Fruit fly (Drosophila melanogaster) whole organism, pupa: ENCODE results near the gene CG3857.

ENCODE experiments used
- CG10348 ChIP-seq: fragments of 200-800 bp; sonication (Bioruptor generic); IDR thresholded peaks from 2 replicates; pipeline ENCODE4 v1.3.6; 2022; ENCODE audit warnings: missing biosample characterization, missing genetic modification characterization
- CG12605 ChIP-seq: fragments of 200-800 bp; sonication (Bioruptor generic); IDR thresholded peaks from 2 replicates; pipeline ENCODE4 v1.3.6; 2022; ENCODE audit warnings: missing biosample characterization, missing genetic modification characterization
- CG13204 ChIP-seq: fragments of 200-800 bp; sonication (Bioruptor generic); optimal IDR thresholded peaks from 2 replicates; lab custom pipeline; 2018; ENCODE audit warnings: missing biosample characterization, mild to moderate bottlenecking, missing genetic modification characterization, moderate library complexity
- CG14655 ChIP-seq: fragments of 200-800 bp; sonication (Bioruptor generic); optimal IDR thresholded peaks from 3 replicates; lab custom pipeline; 2017; ENCODE audit warnings: mild to moderate bottlenecking, missing biosample characterization, missing genetic modification reagents, missing genetic modification characterization
- CG15710 ChIP-seq: fragments of 200-800 bp; sonication (Bioruptor generic); optimal IDR thresholded peaks from 2 replicates; lab custom pipeline; 2018; ENCODE audit warnings: missing biosample characterization, mild to moderate bottlenecking, missing genetic modification characterization, moderate library complexity
- CG17806 ChIP-seq: fragments of 200-800 bp; sonication (Bioruptor generic); optimal IDR thresholded peaks from 2 replicates; lab custom pipeline; 2018; ENCODE audit warnings: missing biosample characterization, mild to moderate bottlenecking, missing genetic modification characterization, moderate library complexity
- CG32121 ChIP-seq: fragments of 200-800 bp; sonication (Bioruptor generic); IDR thresholded peaks from 2 replicates; pipeline ENCODE4 v1.3.6; 2022; ENCODE audit warnings: missing biosample characterization, missing genetic modification characterization
- CG34367 ChIP-seq: fragments of 200-800 bp; sonication (Bioruptor generic); optimal IDR thresholded peaks from 2 replicates; lab custom pipeline; 2018; ENCODE audit warnings: missing biosample characterization, mild to moderate bottlenecking, missing genetic modification characterization
- CG4496 ChIP-seq: fragments of 200-800 bp; sonication (Bioruptor generic); IDR thresholded peaks from 3 replicates; pipeline ENCODE4 v1.3.6; 2022; ENCODE audit warnings: missing biosample characterization, missing genetic modification characterization
- CG8159 ChIP-seq: fragments of 200-800 bp; sonication (Bioruptor generic); optimal IDR thresholded peaks from 3 replicates; lab custom pipeline; 2018; ENCODE audit warnings: missing biosample characterization, mild to moderate bottlenecking, missing genetic modification characterization, moderate library complexity
- CG8301 ChIP-seq: fragments of 200-800 bp; sonication (Bioruptor generic); optimal IDR thresholded peaks from 2 replicates; lab custom pipeline; 2018; ENCODE audit warnings: missing biosample characterization, mild to moderate bottlenecking, missing genetic modification characterization
- CG9948 ChIP-seq: fragments of 200-800 bp; sonication (Bioruptor generic); optimal IDR thresholded peaks from 2 replicates; lab custom pipeline; 2018; ENCODE audit warnings: missing biosample characterization, mild to moderate bottlenecking, missing genetic modification characterization, moderate library complexity
- D1 ChIP-seq: fragments of 200-800 bp; sonication (Bioruptor generic); optimal IDR thresholded peaks from 2 replicates; lab custom pipeline; 2018; ENCODE audit warnings: missing biosample characterization, mild to moderate bottlenecking, missing genetic modification characterization, moderate library complexity
- EcR ChIP-seq: fragments of 200-800 bp; sonication (Bioruptor generic); optimal IDR thresholded peaks from 3 replicates; lab custom pipeline; 2019; ENCODE audit warnings: missing biosample characterization, missing genetic modification characterization, mild to moderate bottlenecking, moderate library complexity, missing genetic modification reagents
- Ets98B ChIP-seq: fragments of 200-800 bp; sonication (Bioruptor generic); IDR thresholded peaks from 2 replicates; pipeline ENCODE4 v1.3.6; 2022; ENCODE audit warnings: missing biosample characterization, missing genetic modification characterization
- Pif1A ChIP-seq: fragments of 200-800 bp; sonication (Bioruptor generic); optimal IDR thresholded peaks from 3 replicates; lab custom pipeline; 2016; ENCODE audit warnings: missing biosample characterization, missing genetic modification characterization
- Pif1B ChIP-seq: fragments of 200-800 bp; sonication (Bioruptor generic); optimal IDR thresholded peaks from 3 replicates; lab custom pipeline; 2016; ENCODE audit warnings: missing biosample characterization, missing genetic modification characterization
- Snoo ChIP-seq: fragments of 200-800 bp; sonication (Bioruptor generic); optimal IDR thresholded peaks from 3 replicates; lab custom pipeline; 2017; ENCODE audit warnings: missing biosample characterization, mild to moderate bottlenecking, missing genetic modification characterization, inconsistent platforms
- fd96Ca ChIP-seq: fragments of 200-800 bp; sonication (Bioruptor generic); IDR thresholded peaks from 3 replicates; pipeline ENCODE4 v1.3.6; 2022; ENCODE audit warnings: missing biosample characterization, missing genetic modification characterization
- gl ChIP-seq: fragments of 200-800 bp; sonication (Bioruptor generic); optimal IDR thresholded peaks from 2 replicates; lab custom pipeline; 2018; ENCODE audit warnings: missing biosample characterization, mild to moderate bottlenecking, missing genetic modification characterization
- rn ChIP-seq: fragments of 200-800 bp; sonication (Bioruptor generic); IDR thresholded peaks from 2 replicates; pipeline ENCODE4 v1.3.6; 2022; ENCODE audit warnings: missing biosample characterization, missing genetic modification characterization

Gene CG3857

dm6 chrX:1969775-1970574, 30.1 kb upstream of the CG3857 start:
- TF ChIP-seq Ets98B, result peak; percentile 70
- TF ChIP-seq fd96Ca, result peak; percentile 47; the same call in 2 of the 3 replicates
- TF ChIP-seq CG14655 (GFP tag; lab: Kevin White, UChicago), result peak; percentile 14
- TF ChIP-seq CG32121 (GFP tag; lab: Robert Waterston, UW), result peak; percentile 80
- TF ChIP-seq CG4496 (GFP tag; lab: Robert Waterston, UW), result peak; percentile 51; the same call in 1 of the 3 replicates
- no peak for TF ChIP-seq Pif1A
- TF ChIP-seq CG8301, result peak; percentile 15
- TF ChIP-seq rn (GFP tag; lab: Robert Waterston, UW), result 0 out of 2 replicates have a peak, but pooled peaks have one; percentile 11
- TF ChIP-seq Snoo (tag; lab: Kevin White, UChicago), result no peak

- peak; percentile 89 for TF ChIP-seq CG4496 (GFP tag; lab: Robert Waterston, UW)
- TF ChIP-seq Pif1A, result peak; percentile 73
- peak; percentile 79 for TF ChIP-seq CG8159 (tag; lab: Kevin White, UChicago)
- TF ChIP-seq D1 (tag; lab: Kevin White, UChicago), result no peak
- peak; percentile 82 for TF ChIP-seq CG12605
- TF ChIP-seq rn (GFP tag; lab: Robert Waterston, UW), result peak; percentile 58; the same call in 1 of the 2 replicates
- TF ChIP-seq EcR (GFP tag; lab: Kevin White, UChicago), result peak; percentile 96
- peak; percentile 89 for TF ChIP-seq CG8301
- TF ChIP-seq gl (tag; lab: Kevin White, UChicago), result peak; percentile 36
- TF ChIP-seq CG13204, result peak; percentile 69
- TF ChIP-seq CG10348 (GFP tag; lab: Robert Waterston, UW), result peak; percentile 84
- peak; percentile 90 for TF ChIP-seq fd96Ca
- TF ChIP-seq CG17806 (tag; lab: Kevin White, UChicago), result peak; percentile 67
- TF ChIP-seq CG34367 (tag; lab: Kevin White, UChicago), result peak; percentile 66
- TF ChIP-seq Ets98B, result peak; percentile 77
- peak; percentile 71 for TF ChIP-seq CG9948
- TF ChIP-seq CG15710 (tag; lab: Kevin White, UChicago), result peak; percentile 77
- TF ChIP-seq CG32121 (GFP tag; lab: Robert Waterston, UW), result peak; percentile 91
- TF ChIP-seq Pif1B, result peak; percentile 53
- TF ChIP-seq Snoo (tag; lab: Kevin White, UChicago), result peak; percentile 35
- TF ChIP-seq CG14655 (GFP tag; lab: Kevin White, UChicago), result peak; percentile 85
Measured at dm6 chrX:1968581-1969258, 28.9 kb upstream of the CG3857 start.

- TF ChIP-seq CG17806 (tag; lab: Kevin White, UChicago) (no peak), CG12605 (no peak), gl (tag; lab: Kevin White, UChicago) (no peak), fd96Ca (no peak), Pif1A (no peak), CG9948 (no peak), Snoo (tag; lab: Kevin White, UChicago) (no peak), Pif1B (no peak), CG8159 (tag; lab: Kevin White, UChicago) (no peak), Ets98B (no peak), rn (GFP tag; lab: Robert Waterston, UW) (no peak), CG34367 (tag; lab: Kevin White, UChicago) (no peak), CG8301 (no peak), CG32121 (GFP tag; lab: Robert Waterston, UW) (no peak), EcR (GFP tag; lab: Kevin White, UChicago) (no peak), CG10348 (GFP tag; lab: Robert Waterston, UW) (no peak), CG4496 (GFP tag; lab: Robert Waterston, UW) (no peak), D1 (tag; lab: Kevin White, UChicago) (no peak), CG13204 (no peak), CG14655 (GFP tag; lab: Kevin White, UChicago) (no peak)
Measured at dm6 chrX:1968152-1968551, 28.3 kb upstream of the CG3857 start.

- no peak for TF ChIP-seq gl (tag; lab: Kevin White, UChicago)
- peak; percentile 8 for TF ChIP-seq CG17806 (tag; lab: Kevin White, UChicago)
- TF ChIP-seq CG4496 (GFP tag; lab: Robert Waterston, UW), result peak; percentile 67
- TF ChIP-seq CG8301, result peak; percentile 61
- peak; percentile 15 for TF ChIP-seq CG15710 (tag; lab: Kevin White, UChicago)
- no peak for TF ChIP-seq Pif1B
- no peak for TF ChIP-seq Snoo (tag; lab: Kevin White, UChicago)
- peak; percentile 41 for TF ChIP-seq CG8159 (tag; lab: Kevin White, UChicago)
- TF ChIP-seq fd96Ca, result peak; percentile 48; the same call in 2 of the 3 replicates
- TF ChIP-seq CG12605, result 0 out of 2 replicates have a peak, but pooled peaks have one; percentile 4
- no peak for TF ChIP-seq CG34367 (tag; lab: Kevin White, UChicago)
- peak; percentile 37 for TF ChIP-seq CG13204
- TF ChIP-seq D1 (tag; lab: Kevin White, UChicago), result no peak
- peak; percentile 50 for TF ChIP-seq Ets98B
- TF ChIP-seq EcR (GFP tag; lab: Kevin White, UChicago), result peak; percentile 65
- TF ChIP-seq CG14655 (GFP tag; lab: Kevin White, UChicago), result peak; percentile 45
- peak; percentile 7 for TF ChIP-seq CG9948
- no peak for TF ChIP-seq Pif1A
- TF ChIP-seq CG10348 (GFP tag; lab: Robert Waterston, UW), result no peak
- TF ChIP-seq CG32121 (GFP tag; lab: Robert Waterston, UW), result peak; percentile 73
- TF ChIP-seq rn (GFP tag; lab: Robert Waterston, UW), result peak; percentile 14; the same call in 1 of the 2 replicates
Measured at dm6 chrX:1966779-1967520, 27.1 kb upstream of the CG3857 start.
